Worm (Caenorhabditis elegans): ENCODE data around the gene tkr-3.
"Not testable (repeated sequence)": the region's sequence is repeated elsewhere in the genome, so short reads cannot be mapped to it uniquely, and the experiment has no call there.

tkr-3 gene

ce11 chrIV:5066887-5067286 is 55.0 kb downstream of the tkr-3 start, which contains the start of gene ttbk-2.2:
Gene ttbk-2.2, minus strand, starts transcription at chrIV:5066987.
- TF ChIP-seq mep-1, mab-5, ztf-11 (tag; optimal IDR thresholded peaks at IDR 0.05): not testable (repeated sequence)

- TF ChIP-seq ztf-11 (tag; optimal IDR thresholded peaks at IDR 0.05); pha-4 (tag; optimal IDR thresholded peaks at IDR 0.05); tbx-8 (GFP tag; optimal IDR thresholded peaks at IDR 0.05): not testable (repeated sequence)
These were observed 56.9 kb downstream of the tkr-3 start, which contains the start of gene msp-53 for ce11 chrIV:5064961-5065360. Gene msp-53, minus strand, starts transcription at chrIV:5065061.

- TF ChIP-seq unc-120 (tag; optimal IDR thresholded peaks at IDR 0.05; ENCODE audit: poor library complexity, severe bottlenecking) (no peak), nhr-76 (tag; optimal IDR thresholded peaks at IDR 0.05) (no peak), ham-2 (GFP tag; optimal IDR thresholded peaks at IDR 0.05) (no peak), snpc-4 (tag; optimal IDR thresholded peaks at IDR 0.05) (no peak), sem-2 (GFP tag; optimal IDR thresholded peaks at IDR 0.05) (no peak), bed-3 (GFP tag; optimal IDR thresholded peaks at IDR 0.05) (no peak), ceh-83 (GFP tag; optimal IDR thresholded peaks at IDR 0.05) (no peak), lin-32 (GFP tag; optimal IDR thresholded peaks at IDR 0.05) (no peak), mls-2 (tag; optimal IDR thresholded peaks at IDR 0.05) (no peak), nhr-2 (tag; optimal IDR thresholded peaks at IDR 0.05) (no peak), ztf-11 (tag; optimal IDR thresholded peaks at IDR 0.05) (no peak), mep-1 (tag; optimal IDR thresholded peaks at IDR 0.05) (no peak), ceh-39 (tag; optimal IDR thresholded peaks at IDR 0.05) (no peak), drap-1 (GFP tag; optimal IDR thresholded peaks at IDR 0.05) (no peak), unc-39 (tag; optimal IDR thresholded peaks at IDR 0.05) (no peak), nhr-237 (tag; optimal IDR thresholded peaks at IDR 0.05) (no peak), hlh-1 (tag; optimal IDR thresholded peaks at IDR 0.05) (no peak)
These were observed 58.6 kb downstream of the tkr-3 start for ce11 chrIV:5063297-5063696.
